Worm (Caenorhabditis elegans): ENCODE data around the gene clec-65.

Gene clec-65

ce11 chrII:12918960-12919553, 17.9 kb downstream of the clec-65 start, which contains the start of the genes F58G1.2 and wago-4 (continued):
- no peak for TF ChIP-seq bed-2 (GFP tag; IDR thresholded peaks at IDR 0.05)
- TF ChIP-seq tlf-1 (GFP tag; optimal IDR thresholded peaks at IDR 0.05): peak; percentile 43
- no peak for TF ChIP-seq nhr-90 (tag; optimal IDR thresholded peaks at IDR 0.05)
- TF ChIP-seq hsf-1 (GFP tag; IDR thresholded peaks at IDR 0.05): peak; percentile 79
- TF ChIP-seq ztf-3 (GFP tag; optimal IDR thresholded peaks at IDR 0.05): no peak
- TF ChIP-seq lir-1 (GFP tag; conservative IDR thresholded peaks at IDR 0.05): no peak

ce11 chrII:12921478-12921877, 20.4 kb downstream of the clec-65 start:
- no peak for TF ChIP-seq ztf-26 (tag; optimal IDR thresholded peaks at IDR 0.05)
- TF ChIP-seq F39B2.1 (GFP tag; IDR thresholded peaks at IDR 0.05): no peak
- TF ChIP-seq pha-4 (tag; optimal IDR thresholded peaks at IDR 0.05): no peak
- TF ChIP-seq madf-8 (GFP tag; conservative IDR thresholded peaks at IDR 0.05): no peak
- TF ChIP-seq sdz-38 (tag; optimal IDR thresholded peaks at IDR 0.05): no peak
- TF ChIP-seq gei-17 (GFP tag; optimal IDR thresholded peaks at IDR 0.05): no peak
- TF ChIP-seq tbp1 (GFP tag; optimal IDR thresholded peaks at IDR 0.05): no peak
- TF ChIP-seq B0035.1 (tag; optimal IDR thresholded peaks at IDR 0.05): no peak
- no peak for TF ChIP-seq nfyb-1 (GFP tag; IDR thresholded peaks at IDR 0.05)
- no peak for TF ChIP-seq nhr-179 (tag; optimal IDR thresholded peaks at IDR 0.05)
- TF ChIP-seq ztf-3 (GFP tag; optimal IDR thresholded peaks at IDR 0.05): no peak
- no peak for TF ChIP-seq attf-5 (GFP tag; optimal IDR thresholded peaks at IDR 0.05)
- TF ChIP-seq ceh-27 (GFP tag; optimal IDR thresholded peaks at IDR 0.05): no peak
- no peak for TF ChIP-seq Y53G8AR.9 (GFP tag; conservative IDR thresholded peaks at IDR 0.05)
- no peak for TF ChIP-seq nhr-90 (tag; optimal IDR thresholded peaks at IDR 0.05)
- TF ChIP-seq hmg-1.2 (GFP tag; IDR thresholded peaks at IDR 0.05): no peak
- TF ChIP-seq Y79H2A.3 (GFP tag; conservative IDR thresholded peaks at IDR 0.05): no peak
- no peak for TF ChIP-seq pbrm-1 (GFP tag; IDR thresholded peaks at IDR 0.05)
- TF ChIP-seq ccch-3 (GFP tag; optimal IDR thresholded peaks at IDR 0.05): no peak

- TF ChIP-seq unc-130 (GFP tag; optimal IDR thresholded peaks at IDR 0.05) (peak; percentile 32), lin-40 (tag; optimal IDR thresholded peaks at IDR 0.05) (no peak), aptf-2 (GFP tag; conservative IDR thresholded peaks at IDR 0.05) (no peak), ztf-18 (tag; optimal IDR thresholded peaks at IDR 0.05) (no peak), nhr-27 (tag; optimal IDR thresholded peaks at IDR 0.05) (no peak), D2030.7 (GFP tag; IDR thresholded peaks at IDR 0.05) (no peak), nhr-80 (tag; optimal IDR thresholded peaks at IDR 0.05) (no peak), snpc-1.1 (tag; optimal IDR thresholded peaks at IDR 0.05; ENCODE audit: insufficient read depth) (peak; percentile 47), ceh-79 (tag; optimal IDR thresholded peaks at IDR 0.05) (no peak), Y56A3A.18 (GFP tag; IDR thresholded peaks at IDR 0.05) (no peak), tbx-9 (tag; optimal IDR thresholded peaks at IDR 0.05; ENCODE audit: borderline replicate concordance) (no peak), ztf-26 (tag; optimal IDR thresholded peaks at IDR 0.05) (no peak), sptf-2 (GFP tag; optimal IDR thresholded peaks at IDR 0.05) (no peak), nfya-1 (tag; optimal IDR thresholded peaks at IDR 0.05; ENCODE audit: borderline replicate concordance, insufficient read depth) (no peak), mcd-1 (GFP tag; IDR thresholded peaks at IDR 0.05) (no peak), bed-2 (GFP tag; IDR thresholded peaks at IDR 0.05) (no peak), lin-54 (GFP tag; optimal IDR thresholded peaks at IDR 0.05) (peak; percentile 30), him-1 (tag; optimal IDR thresholded peaks at IDR 0.05) (peak; percentile 46), akir-1 (GFP tag; optimal IDR thresholded peaks at IDR 0.05) (no peak), F33H1.4 (GFP tag; IDR thresholded peaks at IDR 0.05) (0 out of 2 replicates have a peak, but pooled peaks have one; percentile 29), lir-1 (GFP tag; conservative IDR thresholded peaks at IDR 0.05) (no peak), snpc-1.3 (tag; optimal IDR thresholded peaks at IDR 0.05; ENCODE audit: insufficient read depth) (no peak), snpc-4 (GFP tag; optimal IDR thresholded peaks at IDR 0.05) (peak; percentile 6), snpc-4 (tag; optimal IDR thresholded peaks at IDR 0.05) (peak in 1 of 4 experiments; percentile 3), cebp-1 (GFP tag; IDR thresholded peaks at IDR 0.05) (no peak), cebp-1 (tag; optimal IDR thresholded peaks at IDR 0.05) (no peak)
Observed at ce11 chrII:12923225-12923624, 22.1 kb downstream of the clec-65 start.
